Fruit fly (Drosophila melanogaster) whole organism, embryonic: ENCODE measurements around the gene Cp7Fa.

Experiments used
- Aef1 ChIP-seq: fragments of 200-800 bp; sonication (Bioruptor generic); IDR thresholded peaks from 3 replicates; pipeline ENCODE4 v1.3.6; 2022; ENCODE audit warnings: missing biosample characterization, missing genetic modification characterization
- CG10267 ChIP-seq: fragments of 200-800 bp; sonication (Bioruptor generic); optimal IDR thresholded peaks from 2 replicates; lab custom pipeline; 2018; ENCODE audit warnings: missing biosample characterization, mild to moderate bottlenecking, missing genetic modification characterization, moderate library complexity
- CG10274 ChIP-seq: fragments of 200-800 bp; sonication (Bioruptor generic); optimal IDR thresholded peaks from 3 replicates; lab custom pipeline; 2017; ENCODE audit warnings: missing biosample characterization, mild to moderate bottlenecking, missing genetic modification characterization
- CG11085 ChIP-seq: fragments of 200-800 bp; sonication (Bioruptor generic); IDR thresholded peaks from 2 replicates; pipeline ENCODE4 v1.3.6; 2022; ENCODE audit warnings: missing biosample characterization, missing genetic modification characterization
- CG11456 ChIP-seq: fragments of 200-800 bp; sonication (Bioruptor generic); IDR thresholded peaks from 3 replicates; pipeline ENCODE4 v1.3.6; 2022; ENCODE audit warnings: missing biosample characterization, missing genetic modification characterization
- CG12219 ChIP-seq: fragments of 200-800 bp; sonication (Bioruptor generic); optimal IDR thresholded peaks from 3 replicates; lab custom pipeline; 2018; ENCODE audit warnings: missing biosample characterization, mild to moderate bottlenecking, missing genetic modification characterization
- CG15269 ChIP-seq: fragments of 200-800 bp; sonication (Bioruptor generic); optimal IDR thresholded peaks from 2 replicates; lab custom pipeline; 2018; ENCODE audit warnings: missing biosample characterization, mild to moderate bottlenecking, missing genetic modification characterization, moderate library complexity
- CG15696 ChIP-seq: fragments of 200-800 bp; sonication (Bioruptor generic); optimal IDR thresholded peaks from 2 replicates; lab custom pipeline; 2019; ENCODE audit warnings: missing biosample characterization, mild to moderate bottlenecking, missing genetic modification characterization, moderate library complexity
- CG1647 ChIP-seq: fragments of 200-800 bp; sonication (Bioruptor generic); optimal IDR thresholded peaks from 3 replicates; lab custom pipeline; 2016; ENCODE audit warnings: missing biosample characterization, missing genetic modification characterization
- CG17328 ChIP-seq: fragments of 200-800 bp; sonication (Bioruptor generic); IDR thresholded peaks from 2 replicates; pipeline ENCODE4 v1.3.6; 2022; ENCODE audit warnings: missing biosample characterization, missing genetic modification characterization
- CG18599 ChIP-seq: fragments of 200-800 bp; sonication (Bioruptor generic); optimal IDR thresholded peaks from 3 replicates; lab custom pipeline; 2017; ENCODE audit warnings: missing biosample characterization, missing genetic modification characterization, mild to moderate bottlenecking, moderate library complexity, missing genetic modification reagents
- CG2199 ChIP-seq: fragments of 200-800 bp; sonication (Bioruptor generic); IDR thresholded peaks from 3 replicates; pipeline ENCODE4 v1.3.6; 2022; ENCODE audit warnings: missing biosample characterization, missing genetic modification characterization
- CG34376 ChIP-seq: fragments of 200-800 bp; sonication (Bioruptor generic); optimal IDR thresholded peaks from 2 replicates; lab custom pipeline; 2018; ENCODE audit warnings: missing biosample characterization, mild to moderate bottlenecking, missing genetic modification characterization
- CG42726 ChIP-seq: fragments of 200-800 bp; sonication (Bioruptor generic); IDR thresholded peaks from 2 replicates; pipeline ENCODE4 v1.3.6; 2022; ENCODE audit warnings: missing biosample characterization, missing genetic modification characterization; ENCODE audit not compliant: partially characterized antibody
- CG4328 ChIP-seq: fragments of 200-800 bp; sonication (Bioruptor generic); optimal IDR thresholded peaks from 3 replicates; lab custom pipeline; 2017; ENCODE audit warnings: missing biosample characterization, missing genetic modification reagents, missing genetic modification characterization
- CG43689 ChIP-seq: fragments of 200-800 bp; sonication (Bioruptor generic); IDR thresholded peaks from 2 replicates; pipeline ENCODE4 v1.3.6; 2022; ENCODE audit warnings: missing biosample characterization, missing genetic modification characterization
- CG4424 ChIP-seq: fragments of 200-800 bp; sonication (Bioruptor generic); optimal IDR thresholded peaks from 3 replicates; lab custom pipeline; 2016; ENCODE audit warnings: missing biosample characterization, missing genetic modification characterization
- CG7271 ChIP-seq: fragments of 200-800 bp; sonication (Bioruptor generic); optimal IDR thresholded peaks from 2 replicates; lab custom pipeline; 2018; ENCODE audit warnings: missing biosample characterization, mild to moderate bottlenecking, missing genetic modification characterization, moderate library complexity
- CG8944 ChIP-seq: fragments of 200-800 bp; sonication (Bioruptor generic); optimal IDR thresholded peaks from 3 replicates; lab custom pipeline; 2016; ENCODE audit warnings: missing biosample characterization, missing genetic modification characterization
- CkIIα-i1 ChIP-seq: fragments of 200-800 bp; sonication (Bioruptor generic); IDR thresholded peaks from 2 replicates; pipeline ENCODE4 v1.3.6; 2022; ENCODE audit warnings: missing biosample characterization, missing genetic modification characterization
- Dref ChIP-seq: fragments of 200-800 bp; sonication (Bioruptor generic); IDR thresholded peaks from 2 replicates; pipeline ENCODE4 v1.3.6; 2022; ENCODE audit warnings: missing biosample characterization, missing genetic modification characterization
- HLH54F ChIP-seq: fragments of 200-800 bp; sonication (Bioruptor generic); optimal IDR thresholded peaks from 3 replicates; lab custom pipeline; 2016; ENCODE audit warnings: missing biosample characterization, missing genetic modification characterization
- HmgD ChIP-seq: fragments of 200-800 bp; sonication (Bioruptor generic); optimal IDR thresholded peaks from 3 replicates; lab custom pipeline; 2016; ENCODE audit warnings: missing biosample characterization, missing genetic modification characterization
- HmgZ ChIP-seq: fragments of 200-800 bp; sonication (Bioruptor generic); optimal IDR thresholded peaks from 2 replicates; lab custom pipeline; 2018; ENCODE audit warnings: missing biosample characterization, mild to moderate bottlenecking, missing genetic modification characterization
- Hr3 ChIP-seq: fragments of 200-800 bp; sonication (Bioruptor generic); optimal IDR thresholded peaks from 3 replicates; lab custom pipeline; 2016; ENCODE audit warnings: missing biosample characterization, missing genetic modification characterization
- Nf-YB ChIP-seq: fragments of 200-800 bp; sonication (Bioruptor generic); optimal IDR thresholded peaks from 3 replicates; lab custom pipeline; 2019; ENCODE audit warnings: missing biosample characterization, mild to moderate bottlenecking, missing genetic modification characterization, moderate library complexity
- NfI ChIP-seq: fragments of 200-800 bp; sonication (Bioruptor generic); optimal IDR thresholded peaks from 3 replicates; lab custom pipeline; 2018; ENCODE audit warnings: missing biosample characterization, mild to moderate bottlenecking, missing genetic modification characterization, moderate library complexity
- Pdp1 ChIP-seq, 2 experiments: fragments of 200-800 bp; sonication (Bioruptor generic); optimal IDR thresholded peaks; 3 replicates each; lab custom pipeline; 2016; ENCODE audit warnings: missing biosample characterization in 2 of 2, missing genetic modification characterization in 2 of 2, mild to moderate bottlenecking in 1 of 2, moderate library complexity in 1 of 2
- Poxn ChIP-seq: fragments of 200-800 bp; sonication (Bioruptor generic); IDR thresholded peaks from 2 replicates; pipeline ENCODE4 v1.3.6; 2022; ENCODE audit warnings: missing biosample characterization, missing genetic modification characterization
- Tbp ChIP-seq: fragments of >200 bp; optimal IDR thresholded peaks from 2 replicates; lab custom pipeline; 2018; ENCODE audit warnings: missing biosample characterization, missing genetic modification characterization
- Trl ChIP-seq, 3 experiments: fragments of >200 bp in 2 of 3; fragments of 200-800 bp in 1 of 3; sonication (Bioruptor generic) in 1 of 3; optimal IDR thresholded peaks; 2 replicates in 1 of 3; 3 replicates in 2 of 3; lab custom pipeline; 2016 to 2017; ENCODE audit warnings: missing biosample characterization in 1 of 3, missing genetic modification characterization in 1 of 3
- ac ChIP-seq: fragments of 200-800 bp; sonication (Bioruptor generic); optimal IDR thresholded peaks from 3 replicates; lab custom pipeline; 2017; ENCODE audit warnings: missing biosample characterization, mild to moderate bottlenecking, missing genetic modification characterization
- btn ChIP-seq: fragments of 200-800 bp; sonication (Bioruptor generic); optimal IDR thresholded peaks from 2 replicates; lab custom pipeline; 2016; ENCODE audit warnings: missing biosample characterization, missing genetic modification characterization
- chinmo ChIP-seq: fragments of 200-800 bp; sonication (Bioruptor generic); IDR thresholded peaks from 4 replicates; pipeline ENCODE4 v1.3.6; 2022; ENCODE audit warnings: missing biosample characterization, missing genetic modification characterization; ENCODE audit not compliant: partially characterized antibody
- dan ChIP-seq: fragments of 200-800 bp; sonication (Bioruptor generic); IDR thresholded peaks from 2 replicates; pipeline ENCODE4 v1.3.6; 2022; ENCODE audit warnings: missing biosample characterization, missing genetic modification characterization
- ewg ChIP-seq: fragments of 200-800 bp; sonication (Bioruptor generic); optimal IDR thresholded peaks from 3 replicates; lab custom pipeline; 2017; ENCODE audit warnings: mild to moderate bottlenecking, missing biosample characterization, missing genetic modification reagents, missing genetic modification characterization
- ftz-f1 ChIP-seq: fragments of 200-800 bp; sonication (Bioruptor generic); optimal IDR thresholded peaks from 2 replicates; lab custom pipeline; 2016; ENCODE audit warnings: missing biosample characterization, missing genetic modification characterization
- grn ChIP-seq: fragments of 200-800 bp; sonication (Bioruptor generic); optimal IDR thresholded peaks from 3 replicates; lab custom pipeline; 2017; ENCODE audit warnings: missing biosample characterization, missing genetic modification characterization
- hth ChIP-seq: fragments of >200 bp; optimal IDR thresholded peaks from 2 replicates; lab custom pipeline; 2017; ENCODE audit warnings: inconsistent platforms
- lilli ChIP-seq: fragments of 200-800 bp; sonication (Bioruptor generic); optimal IDR thresholded peaks from 3 replicates; lab custom pipeline; 2016; ENCODE audit warnings: missing biosample characterization, missing genetic modification characterization
- nom ChIP-seq: fragments of 200-800 bp; sonication (Bioruptor generic); optimal IDR thresholded peaks from 2 replicates; lab custom pipeline; 2017; ENCODE audit warnings: missing biosample characterization, missing genetic modification characterization, mild to moderate bottlenecking, moderate library complexity, missing genetic modification reagents
- pan ChIP-seq, 4 experiments: fragments of >200 bp in 3 of 4; fragments of 200-800 bp in 1 of 4; sonication (Bioruptor generic) in 1 of 4; optimal IDR thresholded peaks in 3 of 4; IDR thresholded peaks in 1 of 4; 2 replicates each; pipeline versions ENCODE4 v1.3.6 to Lab custom; 2017 to 2022; ENCODE audit warnings: missing biosample characterization in 2 of 4, missing genetic modification characterization in 2 of 4, mixed read lengths in 1 of 4
- pho ChIP-seq: fragments of 200-800 bp; sonication (Bioruptor generic); optimal IDR thresholded peaks from 2 replicates; lab custom pipeline; 2016; ENCODE audit warnings: missing biosample characterization, missing genetic modification characterization
- sima ChIP-seq: fragments of 200-800 bp; sonication (Bioruptor generic); optimal IDR thresholded peaks from 2 replicates; lab custom pipeline; 2016; ENCODE audit warnings: missing biosample characterization, missing genetic modification characterization
- sisA ChIP-seq: fragments of 200-800 bp; sonication (Bioruptor generic); IDR thresholded peaks from 2 replicates; pipeline ENCODE4 v1.3.6; 2022; ENCODE audit warnings: missing biosample characterization, missing genetic modification characterization
- sug ChIP-seq: fragments of 200-800 bp; optimal IDR thresholded peaks from 2 replicates; lab custom pipeline; 2019; ENCODE audit warnings: missing biosample characterization, mild to moderate bottlenecking, missing genetic modification characterization, moderate library complexity
- tll ChIP-seq, 2 experiments: fragments of 200-800 bp in 1 of 2; fragments of >200 bp in 1 of 2; sonication (Bioruptor generic) in 1 of 2; optimal IDR thresholded peaks; 2 replicates each; lab custom pipeline; 2017 to 2019; ENCODE audit warnings: missing biosample characterization in 2 of 2, missing genetic modification characterization in 2 of 2, mild to moderate bottlenecking in 1 of 2, moderate library complexity in 1 of 2
- trh ChIP-seq: fragments of 200-800 bp; sonication (Bioruptor generic); optimal IDR thresholded peaks from 2 replicates; lab custom pipeline; 2016; ENCODE audit warnings: missing biosample characterization, missing genetic modification characterization
- vvl ChIP-seq: fragments of 200-800 bp; sonication (Bioruptor generic); IDR thresholded peaks from 2 replicates; pipeline ENCODE4 v1.3.6; 2022; ENCODE audit warnings: missing biosample characterization, missing genetic modification characterization

Gene Cp7Fa

DNA sequence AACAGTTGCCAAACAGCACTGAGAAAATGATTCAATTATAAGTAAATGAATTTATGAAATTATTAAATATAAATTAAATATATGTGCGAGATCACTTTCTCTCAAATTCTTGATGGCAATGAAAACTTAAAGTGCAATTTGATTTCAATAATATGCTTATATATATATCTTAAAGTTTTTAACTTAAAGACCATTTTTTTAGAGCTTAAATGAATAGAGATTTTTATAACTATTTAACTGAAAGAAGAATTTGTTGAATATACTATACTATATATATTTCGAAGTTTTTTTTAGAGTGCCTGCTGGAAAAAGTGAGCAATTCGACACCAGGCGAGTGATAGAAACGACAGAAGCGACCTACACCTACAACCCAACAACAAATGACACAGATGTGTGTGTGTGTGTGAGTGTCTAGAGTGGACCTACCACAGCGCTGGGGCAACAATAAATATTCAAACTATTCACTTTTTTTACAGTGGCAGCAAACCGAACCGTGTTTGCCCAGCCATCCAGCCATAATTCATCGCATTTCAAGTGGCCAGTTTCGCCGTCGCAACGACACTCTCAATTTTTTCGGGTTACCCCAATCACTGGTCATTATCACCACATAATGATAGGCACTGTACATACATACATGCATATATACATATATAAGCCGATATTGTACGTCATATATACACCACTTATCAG is 25.7 kb upstream of the Cp7Fa start (continued):
- no peak for TF ChIP-seq Trl (optimal IDR thresholded peaks at IDR 0.05; lab: Kevin White, UChicago)
- no peak for TF ChIP-seq Trl (GFP tag; optimal IDR thresholded peaks at IDR 0.05; lab: Kevin White, UChicago)
- TF ChIP-seq CG4424 (GFP tag; lab: Kevin White, UChicago): peak; percentile 49
- TF ChIP-seq pan (optimal IDR thresholded peaks at IDR 0.05; lab: Kevin White, UChicago): no peak
- no peak for TF ChIP-seq pan (GFP tag; optimal IDR thresholded peaks at IDR 0.05 in 1 of 2, IDR thresholded peaks at IDR 0.05 in 1 of 2)
- TF ChIP-seq CG4328 (GFP tag; lab: Kevin White, UChicago): no peak
- TF ChIP-seq vvl (GFP tag; lab: Robert Waterston, UW): peak; percentile 36; the same call in 1 of the 2 replicates
- TF ChIP-seq pho (GFP tag; lab: Kevin White, UChicago): no peak
- TF ChIP-seq ftz-f1 (GFP tag; lab: Kevin White, UChicago): no peak
- peak; percentile 64 for TF ChIP-seq CG17328 (GFP tag; lab: Robert Waterston, UW)
- no peak for TF ChIP-seq HmgD (GFP tag; lab: Kevin White, UChicago)
- peak; percentile 23 for TF ChIP-seq CG7271 (tag; lab: Kevin White, UChicago)
- no peak for TF ChIP-seq grn (GFP tag; lab: Kevin White, UChicago)
- no peak for TF ChIP-seq HLH54F (GFP tag; lab: Kevin White, UChicago)
- no peak for TF ChIP-seq ac
- TF ChIP-seq CG12219 (GFP tag; lab: Kevin White, UChicago): no peak
- no peak for TF ChIP-seq chinmo (GFP tag; lab: Robert Waterston, UW)
- TF ChIP-seq ewg (GFP tag; lab: Kevin White, UChicago): no peak
- no peak for TF ChIP-seq NfI (GFP tag; lab: Kevin White, UChicago)
- TF ChIP-seq nom (GFP tag; lab: Kevin White, UChicago): no peak
- TF ChIP-seq CG8944 (GFP tag; lab: Kevin White, UChicago): no peak
- TF ChIP-seq tll (GFP tag; optimal IDR thresholded peaks at IDR 0.05; lab: Kevin White, UChicago): no peak
- TF ChIP-seq CG11085: no peak
- peak in 1 of 2 experiments; percentile 11 for TF ChIP-seq Pdp1 (GFP tag; optimal IDR thresholded peaks at IDR 0.05; lab: Kevin White, UChicago)
- TF ChIP-seq CG11456 (GFP tag; lab: Robert Waterston, UW): no peak
- TF ChIP-seq Dref (GFP tag; lab: Robert Waterston, UW): no peak
- no peak for TF ChIP-seq Aef1 (GFP tag; lab: Robert Waterston, UW)
- peak; percentile 23; the same call in 1 of the 2 replicates for TF ChIP-seq sisA
- no peak for TF ChIP-seq dan (GFP tag; lab: Robert Waterston, UW)
- TF ChIP-seq CG15696 (tag; lab: Kevin White, UChicago): peak; percentile 90
- TF ChIP-seq CG10267 (tag; lab: Kevin White, UChicago): peak; percentile 77
- peak; percentile 37 for TF ChIP-seq CG18599 (GFP tag; lab: Kevin White, UChicago)
- no peak for TF ChIP-seq CG1647 (GFP tag; lab: Kevin White, UChicago)
- TF ChIP-seq Nf-YB: peak; percentile 53
- TF ChIP-seq sima: no peak
- TF ChIP-seq CG2199: 0 out of 3 replicates have a peak, but pooled peaks have one; percentile 30
- peak; percentile 24 for TF ChIP-seq CG34376
- peak; percentile 33 for TF ChIP-seq HmgZ (tag; lab: Kevin White, UChicago)
- TF ChIP-seq Hr3 (GFP tag; lab: Kevin White, UChicago): peak; percentile 45
- no peak for TF ChIP-seq trh (GFP tag; lab: Kevin White, UChicago)
- peak; percentile 57 for TF ChIP-seq CG15269 (tag; lab: Kevin White, UChicago)
- peak; percentile 55 for TF ChIP-seq sug
- no peak for TF ChIP-seq Poxn (GFP tag; lab: Robert Waterston, UW)
- TF ChIP-seq CkIIα-i1 (GFP tag; lab: Robert Waterston, UW): no peak
- no peak for TF ChIP-seq Tbp (GFP tag; lab: Kevin White, UChicago)
- no peak for TF ChIP-seq btn (GFP tag; lab: Kevin White, UChicago)
- no peak for TF ChIP-seq hth (lab: Kevin White, UChicago)
- no peak for TF ChIP-seq CG42726 (GFP tag; lab: Robert Waterston, UW)
- TF ChIP-seq CG43689: no peak
- no peak for TF ChIP-seq CG10274 (GFP tag; lab: Kevin White, UChicago)
- TF ChIP-seq lilli: no peak
